Worm (Caenorhabditis elegans): ENCODE measurements around the gene insc-1.

insc-1 gene

DNA sequence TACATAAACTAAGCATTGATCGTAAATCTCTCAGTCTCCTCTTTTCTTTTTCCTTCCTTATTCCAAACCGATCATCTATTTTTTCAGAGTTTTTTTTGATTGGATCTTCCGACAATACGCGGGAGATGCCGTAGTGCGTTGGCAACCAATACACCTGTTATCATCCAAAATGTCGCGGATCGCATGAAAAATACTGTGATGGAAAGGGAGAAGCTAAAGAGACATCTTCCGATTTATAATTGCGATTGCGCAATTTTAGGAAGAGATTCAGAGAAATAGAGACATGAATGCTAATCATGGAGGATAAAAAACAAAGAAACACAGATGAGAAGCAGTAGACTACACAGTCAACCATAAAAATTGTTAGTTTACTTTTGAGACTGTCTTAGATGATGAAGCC lies 47.7 kb downstream of the insc-1 start:
- TF ChIP-seq dao-5 (tag; optimal IDR thresholded peaks at IDR 0.05), result no peak
- TF ChIP-seq W03F9.2 (tag; optimal IDR thresholded peaks at IDR 0.05), result no peak
- no peak for TF ChIP-seq him-1 (tag; optimal IDR thresholded peaks at IDR 0.05)

- no peak for TF ChIP-seq him-1 (tag; optimal IDR thresholded peaks at IDR 0.05)
- TF ChIP-seq dao-5 (tag; optimal IDR thresholded peaks at IDR 0.05), result no peak
- TF ChIP-seq W03F9.2 (tag; optimal IDR thresholded peaks at IDR 0.05), result no peak
Measured at ce11 chrII:7408192-7408591, 49.5 kb downstream of the insc-1 start, which contains the start of gene srd-55. Gene srd-55, plus strand, starts transcription at chrII:7408492.

- TF ChIP-seq dao-5 (tag; optimal IDR thresholded peaks at IDR 0.05) (no peak), him-1 (tag; optimal IDR thresholded peaks at IDR 0.05) (no peak), W03F9.2 (tag; optimal IDR thresholded peaks at IDR 0.05) (no peak)
Measured at ce11 chrII:7411930-7412329, 53.2 kb downstream of the insc-1 start, which contains the start of gene K02A2.5. Gene K02A2.5, minus strand, starts transcription at chrII:7412030.

Measured in whole organism, L4/young adult.